Worm (Caenorhabditis elegans): ENCODE measurements around the gene cnc-2.

The cnc-2 gene

DNA sequence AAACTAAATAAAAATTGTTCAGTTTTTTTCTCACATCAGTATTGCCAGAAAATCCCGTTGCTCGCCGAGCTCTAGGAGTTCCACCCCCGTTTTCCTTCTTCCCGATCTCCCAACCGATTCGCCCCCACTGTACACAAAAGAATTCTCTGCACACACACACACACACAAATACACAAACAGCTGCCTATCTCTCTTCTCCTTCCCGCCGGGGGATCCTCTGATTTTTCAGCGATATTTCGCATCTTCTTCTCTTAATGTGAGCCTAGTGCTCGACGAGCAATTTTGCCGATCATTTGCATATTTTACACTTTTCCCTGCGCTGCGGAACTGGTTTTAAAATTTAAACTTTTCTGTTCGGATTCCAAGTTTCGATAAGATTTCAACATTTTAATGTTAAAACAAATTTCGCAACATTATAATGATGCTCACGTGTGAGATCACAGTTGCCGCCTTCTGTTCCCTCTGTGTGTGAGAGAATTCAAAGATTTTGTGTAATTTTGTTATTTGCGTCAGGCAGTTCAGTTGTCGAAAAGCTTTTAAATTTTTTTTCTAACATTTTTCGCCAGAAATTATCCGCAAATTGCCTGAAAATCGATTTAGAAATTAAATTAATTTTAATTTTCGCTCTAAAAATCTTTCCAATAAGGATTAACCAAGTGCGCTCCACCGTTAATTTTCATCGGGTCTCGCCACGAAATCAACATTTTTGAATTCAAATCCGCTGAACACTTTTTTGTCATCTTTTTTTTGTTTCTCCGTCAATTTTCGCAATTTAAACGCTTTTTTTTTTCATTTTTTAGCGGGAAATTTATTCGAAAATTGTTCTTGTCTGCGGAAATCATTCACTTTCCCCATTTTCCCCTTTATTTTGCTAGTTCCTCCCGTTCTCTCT, 21.3 kb upstream of the cnc-2 start:
- TF ChIP-seq ceh-36 (tag; optimal IDR thresholded peaks at IDR 0.05) (peak; percentile 6), B0310.2 (tag; optimal IDR thresholded peaks at IDR 0.05) (no peak), sea-1 (GFP tag; conservative IDR thresholded peaks at IDR 0.05) (no peak), ama-1 (optimal IDR thresholded peaks at IDR 0.05) (no peak), ets-7 (tag; optimal IDR thresholded peaks at IDR 0.05) (no peak), hmg-4 (GFP tag; optimal IDR thresholded peaks at IDR 0.05) (peak; percentile 46), F13C5.2 (tag; optimal IDR thresholded peaks at IDR 0.05) (no peak)

DNA sequence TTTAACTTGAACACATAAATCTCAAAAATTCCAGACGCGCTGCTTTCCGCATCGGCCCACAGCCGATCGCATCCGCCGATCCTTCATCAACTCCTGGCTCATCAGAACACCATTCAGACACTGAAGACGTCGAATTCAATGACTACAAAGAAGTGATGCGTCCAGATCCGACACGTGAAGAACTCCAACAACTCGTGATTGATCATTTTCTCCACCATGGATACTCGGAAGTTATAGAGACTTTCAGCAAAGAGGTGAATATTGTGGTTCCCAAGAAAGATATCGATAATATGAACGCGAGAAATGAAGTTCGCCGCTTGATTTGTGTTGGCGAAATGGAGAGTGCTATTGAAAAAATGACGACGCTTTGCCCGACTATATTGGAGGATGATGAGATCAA, 18.9 kb upstream of the cnc-2 start:
- TF ChIP-seq F13C5.2 (tag; optimal IDR thresholded peaks at IDR 0.05): no peak

DNA sequence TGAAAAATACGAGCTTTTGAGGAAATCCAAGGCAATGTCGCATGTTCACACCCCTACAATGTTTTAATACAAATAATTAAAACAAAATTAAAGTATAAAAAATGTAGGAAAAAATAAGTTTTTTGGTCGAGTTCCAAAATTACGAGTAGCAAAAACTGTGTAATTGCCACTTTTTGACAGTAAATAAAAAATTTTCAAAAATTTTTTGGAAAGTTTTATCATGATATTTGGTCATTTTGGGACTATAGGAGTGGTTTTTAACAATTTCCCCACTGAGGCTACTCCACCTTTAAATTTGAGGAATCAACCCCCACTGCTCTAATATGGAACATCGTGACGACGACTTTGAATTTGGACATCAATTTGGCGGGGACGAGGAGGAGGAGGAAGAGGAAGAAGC, 17.5 kb upstream of the cnc-2 start, which contains the start of gene gid-8:
TSS of gene gid-8 (plus strand) at position 301 of the 400 bp plus-strand sequence.
- TF ChIP-seq hmbx-1 (tag; optimal IDR thresholded peaks at IDR 0.05): no peak
- TF ChIP-seq ama-1 (optimal IDR thresholded peaks at IDR 0.05): no peak
- TF ChIP-seq ets-7 (tag; optimal IDR thresholded peaks at IDR 0.05): no peak
- TF ChIP-seq flt-1 (GFP tag; IDR thresholded peaks at IDR 0.05): no peak
- no peak for TF ChIP-seq sea-1 (GFP tag; conservative IDR thresholded peaks at IDR 0.05)
- no peak for TF ChIP-seq hmg-4 (GFP tag; optimal IDR thresholded peaks at IDR 0.05)
- no peak for TF ChIP-seq scrt-1 (GFP tag; IDR thresholded peaks at IDR 0.05)
- no peak for TF ChIP-seq B0310.2 (tag; optimal IDR thresholded peaks at IDR 0.05)
- no peak for TF ChIP-seq hnd-1 (tag; optimal IDR thresholded peaks at IDR 0.05)
- no peak for TF ChIP-seq ceh-13 (GFP tag; optimal IDR thresholded peaks at IDR 0.05)
- TF ChIP-seq F13C5.2 (tag; optimal IDR thresholded peaks at IDR 0.05): no peak
- TF ChIP-seq pes-1 (GFP tag; IDR thresholded peaks at IDR 0.05): no peak

DNA sequence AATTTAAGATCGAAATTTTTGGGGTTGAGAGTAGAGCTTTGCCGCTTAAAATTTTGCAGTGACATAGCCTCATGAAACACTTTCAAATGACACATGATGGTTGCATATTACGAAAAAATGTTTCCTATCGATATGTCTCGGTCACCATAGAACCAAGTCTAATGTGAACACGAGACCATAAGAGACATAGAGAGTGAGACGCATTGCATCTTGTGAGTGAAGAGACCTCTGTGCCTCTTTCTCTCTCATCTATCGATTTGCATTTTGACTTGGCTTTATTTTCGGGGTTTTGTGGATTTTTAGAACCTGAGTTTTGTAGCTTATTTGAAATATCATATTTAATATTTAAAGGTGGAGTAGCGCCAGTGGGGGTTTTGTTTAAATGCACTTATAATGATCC, 17.0 kb upstream of the cnc-2 start:
- no peak for TF ChIP-seq tbx-37 (GFP tag; conservative IDR thresholded peaks at IDR 0.05)
- TF ChIP-seq tra-4 (tag; optimal IDR thresholded peaks at IDR 0.05): no peak
- no peak for TF ChIP-seq B0310.2 (tag; optimal IDR thresholded peaks at IDR 0.05)

DNA sequence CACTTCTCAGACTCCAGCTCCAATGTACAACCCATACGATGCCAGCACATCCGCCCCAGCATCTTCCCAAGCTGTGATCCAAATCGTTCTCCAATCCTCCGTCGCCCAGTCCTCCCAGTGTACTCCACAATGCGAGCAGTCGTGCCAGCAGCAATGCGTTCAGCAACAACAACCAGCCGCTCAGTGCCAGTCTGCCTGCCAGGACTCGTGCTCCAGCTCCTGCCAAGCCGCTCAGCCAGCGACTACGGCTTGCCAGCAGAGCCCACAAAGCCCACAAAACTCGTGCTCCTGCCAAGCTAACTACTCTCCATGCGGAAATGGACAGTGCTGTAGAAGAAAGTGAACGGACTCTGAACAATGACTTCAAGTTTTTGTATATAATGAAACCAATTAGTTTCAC, 15.9 kb upstream of the cnc-2 start:
- no peak for TF ChIP-seq pes-1 (GFP tag; IDR thresholded peaks at IDR 0.05)
- no peak for TF ChIP-seq flt-1 (GFP tag; IDR thresholded peaks at IDR 0.05)
- no peak for TF ChIP-seq ceh-36 (tag; optimal IDR thresholded peaks at IDR 0.05)
- TF ChIP-seq F13C5.2 (tag; optimal IDR thresholded peaks at IDR 0.05): no peak
- no peak for TF ChIP-seq sea-1 (GFP tag; conservative IDR thresholded peaks at IDR 0.05)
- TF ChIP-seq scrt-1 (GFP tag; IDR thresholded peaks at IDR 0.05): no peak
- no peak for TF ChIP-seq ceh-13 (GFP tag; optimal IDR thresholded peaks at IDR 0.05)
- no peak for TF ChIP-seq tra-4 (tag; optimal IDR thresholded peaks at IDR 0.05)

DNA sequence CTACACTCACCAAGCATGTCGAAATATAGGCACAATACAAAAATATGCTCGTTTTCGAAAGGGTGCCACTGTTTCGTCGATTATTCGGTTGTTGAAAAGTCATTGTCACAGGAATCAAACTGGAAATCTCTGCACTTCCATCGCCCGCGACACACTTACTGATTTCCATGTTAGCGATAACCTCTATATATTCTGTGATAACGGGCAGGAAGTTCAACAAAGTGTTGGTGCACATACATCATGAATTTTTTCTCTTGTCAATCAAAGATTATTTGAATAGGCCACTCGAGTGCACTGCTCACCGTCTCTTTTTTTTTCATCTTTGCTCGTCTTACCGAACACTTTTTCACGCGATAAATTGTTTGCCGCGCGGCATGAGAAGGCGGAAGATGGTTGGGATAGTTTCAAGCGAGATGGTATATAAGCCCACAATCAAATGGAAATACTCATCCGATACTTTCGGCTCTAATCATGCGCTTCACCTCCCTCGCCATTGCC, 14.6 kb upstream of the cnc-2 start, which contains the start of the genes fpn-1.2 and pqn-54:
TSS of gene fpn-1.2 (minus strand) at position 157 of the 498 bp plus-strand sequence.
TSS of gene pqn-54 (plus strand) at position 448 of the 498 bp plus-strand sequence.
- no peak for TF ChIP-seq B0310.2 (tag; optimal IDR thresholded peaks at IDR 0.05)
- no peak for TF ChIP-seq ceh-13 (GFP tag; optimal IDR thresholded peaks at IDR 0.05)
- TF ChIP-seq ets-7 (tag; optimal IDR thresholded peaks at IDR 0.05): no peak
- no peak for TF ChIP-seq ceh-36 (tag; optimal IDR thresholded peaks at IDR 0.05)
- TF ChIP-seq hmbx-1 (tag; optimal IDR thresholded peaks at IDR 0.05): no peak
- TF ChIP-seq tra-4 (tag; optimal IDR thresholded peaks at IDR 0.05): no peak
- no peak for TF ChIP-seq scrt-1 (GFP tag; IDR thresholded peaks at IDR 0.05)
- TF ChIP-seq hnd-1 (tag; optimal IDR thresholded peaks at IDR 0.05): no peak
- no peak for TF ChIP-seq F13C5.2 (tag; optimal IDR thresholded peaks at IDR 0.05)
- TF ChIP-seq hmg-4 (GFP tag; optimal IDR thresholded peaks at IDR 0.05): no peak
- no peak for TF ChIP-seq pes-1 (GFP tag; IDR thresholded peaks at IDR 0.05)
- TF ChIP-seq sea-1 (GFP tag; conservative IDR thresholded peaks at IDR 0.05): no peak
- TF ChIP-seq aly-1 (tag; optimal IDR thresholded peaks at IDR 0.05): no peak
- TF ChIP-seq tbx-11 (GFP tag; IDR thresholded peaks at IDR 0.05): no peak
- no peak for TF ChIP-seq tbx-37 (GFP tag; conservative IDR thresholded peaks at IDR 0.05)
- TF ChIP-seq ama-1 (optimal IDR thresholded peaks at IDR 0.05): no peak
- TF ChIP-seq flt-1 (GFP tag; IDR thresholded peaks at IDR 0.05): no peak

DNA sequence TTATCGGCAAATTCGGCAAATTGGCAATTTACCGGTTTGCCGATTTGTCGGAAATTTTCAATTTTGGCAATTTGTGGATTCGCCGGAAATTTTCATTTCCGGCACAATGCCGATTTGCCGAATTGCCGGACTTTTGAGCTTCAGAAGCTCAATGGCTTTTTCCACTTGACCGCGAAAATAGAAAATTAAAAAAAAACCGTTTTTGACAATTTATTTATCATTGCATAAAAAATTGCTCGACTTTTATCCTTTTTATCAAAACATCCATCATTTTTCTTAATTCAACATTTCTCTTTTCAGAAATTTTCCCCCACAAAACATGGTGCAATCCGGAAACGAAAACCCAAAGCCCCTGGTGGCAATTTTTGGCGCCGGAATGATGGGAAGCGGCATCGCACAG, 10.1 kb upstream of the cnc-2 start, which contains the start of gene hacd-1:
TSS of gene hacd-1 (plus strand) at position 301 of the 400 bp plus-strand sequence.
- no peak for TF ChIP-seq ets-7 (tag; optimal IDR thresholded peaks at IDR 0.05)
- TF ChIP-seq flt-1 (GFP tag; IDR thresholded peaks at IDR 0.05): no peak
- TF ChIP-seq tbx-37 (GFP tag; conservative IDR thresholded peaks at IDR 0.05): no peak
- TF ChIP-seq ama-1 (optimal IDR thresholded peaks at IDR 0.05): no peak
- TF ChIP-seq ceh-36 (tag; optimal IDR thresholded peaks at IDR 0.05): no peak
- no peak for TF ChIP-seq B0310.2 (tag; optimal IDR thresholded peaks at IDR 0.05)
- TF ChIP-seq hnd-1 (tag; optimal IDR thresholded peaks at IDR 0.05): no peak
- no peak for TF ChIP-seq hmbx-1 (tag; optimal IDR thresholded peaks at IDR 0.05)
- no peak for TF ChIP-seq pes-1 (GFP tag; IDR thresholded peaks at IDR 0.05)

DNA sequence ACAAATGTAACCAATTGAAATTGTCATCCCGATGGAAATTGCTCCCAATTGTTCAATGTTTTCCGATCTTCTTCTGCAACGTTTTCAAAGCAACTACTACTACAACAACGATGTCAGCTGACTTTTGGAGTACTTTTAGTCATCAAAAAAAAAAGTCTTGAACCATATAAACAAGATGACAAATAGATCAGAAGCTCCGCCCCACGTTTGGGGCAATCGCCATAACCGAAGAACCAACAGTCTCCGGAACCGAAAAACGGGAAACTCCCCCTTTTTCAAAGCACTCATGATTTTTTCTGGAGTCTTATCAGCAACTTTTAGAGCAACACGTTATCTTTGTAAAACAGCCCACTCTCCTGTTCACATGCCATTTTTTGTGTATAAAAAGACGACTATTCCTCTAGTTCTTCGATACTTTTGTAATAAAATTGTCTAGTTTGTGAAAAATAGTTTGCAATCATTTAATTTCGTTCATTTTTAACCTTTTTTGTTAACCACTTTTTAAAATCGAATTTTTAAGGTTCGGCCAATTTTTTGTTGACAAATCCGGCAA, 9.5 kb upstream of the cnc-2 start:
- TF ChIP-seq hmg-4 (GFP tag; optimal IDR thresholded peaks at IDR 0.05): no peak
- no peak for TF ChIP-seq hmbx-1 (tag; optimal IDR thresholded peaks at IDR 0.05)
- TF ChIP-seq sea-1 (GFP tag; conservative IDR thresholded peaks at IDR 0.05): no peak
- TF ChIP-seq aly-1 (tag; optimal IDR thresholded peaks at IDR 0.05): no peak
- TF ChIP-seq scrt-1 (GFP tag; IDR thresholded peaks at IDR 0.05): no peak
- TF ChIP-seq tbx-37 (GFP tag; conservative IDR thresholded peaks at IDR 0.05): no peak
- no peak for TF ChIP-seq ets-7 (tag; optimal IDR thresholded peaks at IDR 0.05)
- no peak for TF ChIP-seq F13C5.2 (tag; optimal IDR thresholded peaks at IDR 0.05)
- no peak for TF ChIP-seq ceh-13 (GFP tag; optimal IDR thresholded peaks at IDR 0.05)
- TF ChIP-seq tra-4 (tag; optimal IDR thresholded peaks at IDR 0.05): no peak
- TF ChIP-seq ama-1 (optimal IDR thresholded peaks at IDR 0.05): no peak
- no peak for TF ChIP-seq pes-1 (GFP tag; IDR thresholded peaks at IDR 0.05)
- TF ChIP-seq ceh-36 (tag; optimal IDR thresholded peaks at IDR 0.05): no peak
- no peak for TF ChIP-seq tbx-11 (GFP tag; IDR thresholded peaks at IDR 0.05)
- TF ChIP-seq B0310.2 (tag; optimal IDR thresholded peaks at IDR 0.05): no peak
- no peak for TF ChIP-seq hnd-1 (tag; optimal IDR thresholded peaks at IDR 0.05)
- TF ChIP-seq flt-1 (GFP tag; IDR thresholded peaks at IDR 0.05): no peak
